Worm (Caenorhabditis elegans): Measurements from ENCODE around the gene R144.12.
A peak's percentile ranks its signal among the peaks of the same experiment; 100 is the strongest.

R144.12 gene

ce11 chrIII:5025136-5025629 is 18.4 kb upstream of the R144.12 start (continued):
- TF ChIP-seq egl-27 (tag; optimal IDR thresholded peaks at IDR 0.05) (no peak), pha-4 (tag; optimal IDR thresholded peaks at IDR 0.05) (peak; percentile 71), tbx-2 (tag; optimal IDR thresholded peaks at IDR 0.05) (peak; percentile 16), mml-1 (tag; optimal IDR thresholded peaks at IDR 0.05) (no peak), skn-1 (tag; optimal IDR thresholded peaks at IDR 0.05) (no peak), nhr-23 (tag; optimal IDR thresholded peaks at IDR 0.05) (peak; percentile 16), ztf-11 (tag; optimal IDR thresholded peaks at IDR 0.05) (no peak), nhr-76 (tag; optimal IDR thresholded peaks at IDR 0.05) (no peak), unc-62 (GFP tag; optimal IDR thresholded peaks at IDR 0.05) (no peak), fkh-2 (tag; optimal IDR thresholded peaks at IDR 0.05) (no peak), ztf-4 (tag; optimal IDR thresholded peaks at IDR 0.05) (no peak), aly-2 (tag; optimal IDR thresholded peaks at IDR 0.05) (no peak), snpc-4 (tag; optimal IDR thresholded peaks at IDR 0.05) (no peak), elt-1 (tag; optimal IDR thresholded peaks at IDR 0.05) (no peak), fkh-10 (GFP tag; optimal IDR thresholded peaks at IDR 0.05) (no peak), lin-39 (tag; optimal IDR thresholded peaks at IDR 0.05) (no peak), nhr-11 (tag; optimal IDR thresholded peaks at IDR 0.05) (no peak), nhr-28 (tag; optimal IDR thresholded peaks at IDR 0.05) (no peak), R02D3.7 (tag; optimal IDR thresholded peaks at IDR 0.05) (no peak)

- TF ChIP-seq sea-2 (GFP tag; optimal IDR thresholded peaks at IDR 0.05): peak; percentile 3
- peak; percentile 81 for TF ChIP-seq ceh-28 (tag; optimal IDR thresholded peaks at IDR 0.05)
- no peak for TF ChIP-seq nhr-77 (tag; optimal IDR thresholded peaks at IDR 0.05)
- peak; percentile 80 for TF ChIP-seq lin-15B (tag; optimal IDR thresholded peaks at IDR 0.05)
- no peak for TF ChIP-seq ceh-82 (tag; optimal IDR thresholded peaks at IDR 0.05)
- peak; percentile 6 for TF ChIP-seq pqm-1 (tag; optimal IDR thresholded peaks at IDR 0.05)
- TF ChIP-seq hmg-11 (tag; optimal IDR thresholded peaks at IDR 0.05): peak; percentile 56
- TF ChIP-seq elt-2 (tag; optimal IDR thresholded peaks at IDR 0.05): peak; percentile 41
- TF ChIP-seq nhr-25 (tag; optimal IDR thresholded peaks at IDR 0.05): peak; percentile 28
- no peak for TF ChIP-seq lsy-12 (tag; optimal IDR thresholded peaks at IDR 0.05)
- TF ChIP-seq ama-1 (optimal IDR thresholded peaks at IDR 0.05): peak; percentile 31
- peak; percentile 77 for TF ChIP-seq pha-4 (tag; optimal IDR thresholded peaks at IDR 0.05)
- peak; percentile 42 for TF ChIP-seq nhr-43 (tag; optimal IDR thresholded peaks at IDR 0.05; ENCODE audit: poor library complexity, severe bottlenecking)
- TF ChIP-seq nhr-23 (tag; optimal IDR thresholded peaks at IDR 0.05): peak; percentile 34
- TF ChIP-seq nfya-1 (tag; optimal IDR thresholded peaks at IDR 0.05; ENCODE audit: insufficient read depth): peak; percentile 87
- TF ChIP-seq lin-39 (tag; optimal IDR thresholded peaks at IDR 0.05): peak; percentile 86
- TF ChIP-seq fkh-10 (GFP tag; optimal IDR thresholded peaks at IDR 0.05): no peak
- TF ChIP-seq ceh-9 (tag; optimal IDR thresholded peaks at IDR 0.05): no peak
- TF ChIP-seq skn-1 (tag; optimal IDR thresholded peaks at IDR 0.05): peak; percentile 3
- peak; percentile 20 for TF ChIP-seq mdl-1 (tag; optimal IDR thresholded peaks at IDR 0.05)
- TF ChIP-seq nhr-28 (tag; optimal IDR thresholded peaks at IDR 0.05): no peak
Observed at ce11 chrIII:5024393-5024964, 17.7 kb upstream of the R144.12 start, which contains the start of gene pcf-11. TSS of gene pcf-11 (plus strand) at chrIII:5024914.

ce11 chrIII:5023642-5024041 is 16.9 kb upstream of the R144.12 start:
- no peak for TF ChIP-seq zag-1 (tag; optimal IDR thresholded peaks at IDR 0.05)
- TF ChIP-seq ama-1 (optimal IDR thresholded peaks at IDR 0.05): peak; percentile 16
- TF ChIP-seq nhr-23 (tag; optimal IDR thresholded peaks at IDR 0.05): no peak

- no peak for TF ChIP-seq fos-1 (tag; optimal IDR thresholded peaks at IDR 0.05)
- no peak for TF ChIP-seq nhr-23 (tag; optimal IDR thresholded peaks at IDR 0.05)
Observed at ce11 chrIII:5022964-5023363, 16.2 kb upstream of the R144.12 start, which contains the start of gene R144.13. TSS of gene R144.13 (plus strand) at chrIII:5023264.

- TF ChIP-seq nhr-77 (tag; optimal IDR thresholded peaks at IDR 0.05): no peak
- TF ChIP-seq ztf-11 (tag; optimal IDR thresholded peaks at IDR 0.05): no peak
- TF ChIP-seq skn-1 (tag; optimal IDR thresholded peaks at IDR 0.05): no peak
- TF ChIP-seq nhr-76 (tag; optimal IDR thresholded peaks at IDR 0.05): no peak
- no peak for TF ChIP-seq mml-1 (tag; optimal IDR thresholded peaks at IDR 0.05)
- no peak for TF ChIP-seq egl-27 (tag; optimal IDR thresholded peaks at IDR 0.05)
- no peak for TF ChIP-seq ceh-9 (tag; optimal IDR thresholded peaks at IDR 0.05)
- TF ChIP-seq elt-3 (tag; optimal IDR thresholded peaks at IDR 0.05): no peak
- TF ChIP-seq ZK546.5 (tag; optimal IDR thresholded peaks at IDR 0.05): no peak
- no peak for TF ChIP-seq zag-1 (tag; optimal IDR thresholded peaks at IDR 0.05)
- TF ChIP-seq nhr-67 (tag; optimal IDR thresholded peaks at IDR 0.05): no peak
Observed at ce11 chrIII:5021689-5022088, 14.9 kb upstream of the R144.12 start, which contains the start of gene R144.3. TSS of gene R144.3 (plus strand) at chrIII:5021989.

Measured in whole organism, L3 larva.